Fruit fly (Drosophila melanogaster) whole organism, embryonic: ENCODE results near the gene AP-1sigma.

Experiments used
- Adf1 ChIP-seq: fragments of 200-800 bp; sonication (Bioruptor generic); IDR thresholded peaks from 2 replicates; pipeline ENCODE4 v1.3.6; 2022; ENCODE audit warnings: missing biosample characterization, missing genetic modification characterization
- CG10431 ChIP-seq: fragments of 200-800 bp; sonication (Bioruptor generic); optimal IDR thresholded peaks from 3 replicates; lab custom pipeline; 2018; ENCODE audit warnings: missing biosample characterization, mild to moderate bottlenecking, missing genetic modification characterization
- CG12236 ChIP-seq: fragments of 200-800 bp; sonication (Bioruptor generic); optimal IDR thresholded peaks from 2 replicates; lab custom pipeline; 2016; ENCODE audit warnings: missing biosample characterization, missing genetic modification characterization
- CG1233 ChIP-seq: fragments of 200-800 bp; sonication (Bioruptor generic); optimal IDR thresholded peaks from 4 replicates; lab custom pipeline; 2018; ENCODE audit warnings: missing biosample characterization, mild to moderate bottlenecking, missing genetic modification characterization
- CG13624 ChIP-seq: fragments of 200-800 bp; sonication (Bioruptor generic); optimal IDR thresholded peaks from 2 replicates; lab custom pipeline; 2016; ENCODE audit warnings: missing biosample characterization, missing genetic modification characterization
- CG16813 ChIP-seq: fragments of 200-800 bp; sonication (Bioruptor generic); IDR thresholded peaks from 3 replicates; pipeline ENCODE4 v1.3.6; 2022; ENCODE audit warnings: missing biosample characterization, missing genetic modification characterization; ENCODE audit not compliant: partially characterized antibody
- CG17328 ChIP-seq: fragments of 200-800 bp; sonication (Bioruptor generic); IDR thresholded peaks from 2 replicates; pipeline ENCODE4 v1.3.6; 2022; ENCODE audit warnings: missing biosample characterization, missing genetic modification characterization
- CG17912 ChIP-seq: fragments of 200-800 bp; sonication (Bioruptor generic); optimal IDR thresholded peaks from 2 replicates; lab custom pipeline; 2018; ENCODE audit warnings: missing biosample characterization, mild to moderate bottlenecking, missing genetic modification characterization
- CG18262 ChIP-seq: fragments of 200-800 bp; optimal IDR thresholded peaks from 3 replicates; lab custom pipeline; 2019; ENCODE audit warnings: missing biosample characterization, mild to moderate bottlenecking, missing genetic modification characterization, moderate library complexity
- CG2712 ChIP-seq: fragments of 200-800 bp; optimal IDR thresholded peaks from 3 replicates; lab custom pipeline; 2019; ENCODE audit warnings: missing biosample characterization, mild to moderate bottlenecking, missing genetic modification characterization, moderate library complexity
- CG2875 ChIP-seq: fragments of 200-800 bp; sonication (Bioruptor generic); optimal IDR thresholded peaks from 2 replicates; lab custom pipeline; 2017; ENCODE audit warnings: missing biosample characterization, mild to moderate bottlenecking, missing genetic modification characterization, missing genetic modification reagents
- CG33213 ChIP-seq: fragments of 200-800 bp; sonication (Bioruptor generic); optimal IDR thresholded peaks from 3 replicates; lab custom pipeline; 2016; ENCODE audit warnings: missing biosample characterization, missing genetic modification characterization
- CG33557 ChIP-seq: fragments of 200-800 bp; sonication (Bioruptor generic); optimal IDR thresholded peaks from 2 replicates; lab custom pipeline; 2019; ENCODE audit warnings: missing biosample characterization, mild to moderate bottlenecking, missing genetic modification characterization, moderate library complexity
- CG3995 ChIP-seq: fragments of 200-800 bp; sonication (Bioruptor generic); optimal IDR thresholded peaks from 3 replicates; lab custom pipeline; 2016; ENCODE audit warnings: missing biosample characterization, missing genetic modification characterization
- CG5180 ChIP-seq: fragments of 200-800 bp; sonication (Bioruptor generic); optimal IDR thresholded peaks from 3 replicates; lab custom pipeline; 2017; ENCODE audit warnings: missing biosample characterization, missing genetic modification characterization, mild to moderate bottlenecking, moderate library complexity, missing genetic modification reagents
- CG8944 ChIP-seq: fragments of 200-800 bp; sonication (Bioruptor generic); optimal IDR thresholded peaks from 3 replicates; lab custom pipeline; 2016; ENCODE audit warnings: missing biosample characterization, missing genetic modification characterization
- CG9797 ChIP-seq: fragments of 200-800 bp; sonication (Bioruptor generic); optimal IDR thresholded peaks from 3 replicates; lab custom pipeline; 2018; ENCODE audit warnings: missing biosample characterization, mild to moderate bottlenecking, missing genetic modification characterization
- CG9932 ChIP-seq: fragments of 200-800 bp; sonication (Bioruptor generic); IDR thresholded peaks from 2 replicates; pipeline ENCODE4 v1.3.6; 2022; ENCODE audit warnings: missing biosample characterization, missing genetic modification characterization
- CHES-1-like ChIP-seq: fragments of 200-800 bp; sonication (Bioruptor generic); optimal IDR thresholded peaks from 2 replicates; lab custom pipeline; 2016; ENCODE audit warnings: missing biosample characterization, missing genetic modification characterization
- Dbx ChIP-seq: fragments of 200-800 bp; sonication (Bioruptor generic); IDR thresholded peaks from 3 replicates; pipeline ENCODE4 v1.3.6; 2022; ENCODE audit warnings: missing biosample characterization, missing genetic modification characterization
- HLH4C ChIP-seq: fragments of 200-800 bp; sonication (Bioruptor generic); IDR thresholded peaks from 3 replicates; pipeline ENCODE4 v1.3.6; 2022; ENCODE audit warnings: missing biosample characterization, missing genetic modification characterization; ENCODE audit not compliant: partially characterized antibody
- Hand ChIP-seq: fragments of 200-800 bp; sonication (Bioruptor generic); optimal IDR thresholded peaks from 2 replicates; lab custom pipeline; 2017; ENCODE audit warnings: mild to moderate bottlenecking, missing biosample characterization, missing genetic modification reagents, missing genetic modification characterization
- Lim3 ChIP-seq: fragments of 200-800 bp; sonication (Bioruptor generic); IDR thresholded peaks from 2 replicates; pipeline ENCODE4 v1.3.6; 2022; ENCODE audit warnings: missing biosample characterization, missing genetic modification characterization
- MESR4 ChIP-seq: fragments of 200-800 bp; sonication (Bioruptor generic); optimal IDR thresholded peaks from 2 replicates; lab custom pipeline; 2018; ENCODE audit warnings: missing biosample characterization, mild to moderate bottlenecking, missing genetic modification characterization, moderate library complexity
- Nf-YC ChIP-seq: fragments of 200-800 bp; optimal IDR thresholded peaks from 3 replicates; lab custom pipeline; 2019; ENCODE audit warnings: missing biosample characterization, mild to moderate bottlenecking, missing genetic modification characterization, moderate library complexity
- Opbp ChIP-seq: fragments of 200-800 bp; sonication (Bioruptor generic); IDR thresholded peaks from 3 replicates; pipeline ENCODE4 v1.3.6; 2022; ENCODE audit warnings: missing biosample characterization, missing genetic modification characterization; ENCODE audit not compliant: partially characterized antibody
- Ptx1 ChIP-seq: fragments of 200-800 bp; sonication (Bioruptor generic); IDR thresholded peaks from 2 replicates; pipeline ENCODE4 v1.3.6; 2022; ENCODE audit warnings: missing biosample characterization, missing genetic modification characterization
- Sin3A ChIP-seq: fragments of >200 bp; optimal IDR thresholded peaks from 2 replicates; lab custom pipeline; 2018
- Sox100B ChIP-seq: fragments of 200-800 bp; sonication (Bioruptor generic); optimal IDR thresholded peaks from 3 replicates; lab custom pipeline; 2018; ENCODE audit warnings: missing biosample characterization, mild to moderate bottlenecking, missing genetic modification characterization
- Stat92E ChIP-seq, 3 experiments: fragments of >200 bp in 2 of 3; fragments of 200-800 bp in 1 of 3; sonication (Bioruptor generic) in 1 of 3; optimal IDR thresholded peaks; 2 replicates each; lab custom pipeline; 2017 to 2019; ENCODE audit warnings: missing biosample characterization in 3 of 3, missing genetic modification characterization in 3 of 3, mild to moderate bottlenecking in 1 of 3, moderate library complexity in 1 of 3
- az2 ChIP-seq: fragments of 200-800 bp; sonication (Bioruptor generic); optimal IDR thresholded peaks from 3 replicates; lab custom pipeline; 2016; ENCODE audit warnings: missing biosample characterization, missing genetic modification characterization
- bbx ChIP-seq: fragments of 200-800 bp; sonication (Bioruptor generic); IDR thresholded peaks from 2 replicates; pipeline ENCODE4 v1.3.6; 2022; ENCODE audit warnings: missing biosample characterization, missing genetic modification characterization; ENCODE audit not compliant: partially characterized antibody
- chm ChIP-seq: fragments of 200-800 bp; sonication (Bioruptor generic); IDR thresholded peaks from 2 replicates; pipeline ENCODE4 v1.3.6; 2022; ENCODE audit warnings: missing biosample characterization, missing genetic modification characterization
- dm ChIP-seq: fragments of 200-800 bp; sonication (Bioruptor generic); optimal IDR thresholded peaks from 3 replicates; lab custom pipeline; 2016; ENCODE audit warnings: missing biosample characterization, missing genetic modification characterization
- fd3F ChIP-seq: fragments of 200-800 bp; sonication (Bioruptor generic); optimal IDR thresholded peaks from 2 replicates; lab custom pipeline; 2018; ENCODE audit warnings: missing biosample characterization, mild to moderate bottlenecking, missing genetic modification characterization, moderate library complexity
- fru ChIP-seq: fragments of >200 bp; optimal IDR thresholded peaks from 2 replicates; lab custom pipeline; 2017
- gem ChIP-seq: fragments of 200-800 bp; sonication (Bioruptor generic); optimal IDR thresholded peaks from 2 replicates; lab custom pipeline; 2019; ENCODE audit warnings: missing biosample characterization, mild to moderate bottlenecking, missing genetic modification characterization, moderate library complexity
- grau ChIP-seq: fragments of 200-800 bp; optimal IDR thresholded peaks from 3 replicates; lab custom pipeline; 2019; ENCODE audit warnings: missing biosample characterization, mild to moderate bottlenecking, missing genetic modification characterization, moderate library complexity
- her ChIP-seq: fragments of 200-800 bp; sonication (Bioruptor generic); optimal IDR thresholded peaks from 2 replicates; lab custom pipeline; 2016; ENCODE audit warnings: missing biosample characterization, missing genetic modification characterization
- maf-S ChIP-seq: fragments of 200-800 bp; sonication (Bioruptor generic); optimal IDR thresholded peaks from 2 replicates; lab custom pipeline; 2016; ENCODE audit warnings: missing biosample characterization, missing genetic modification characterization
- mirr ChIP-seq: fragments of 200-800 bp; sonication (Bioruptor generic); optimal IDR thresholded peaks from 3 replicates; lab custom pipeline; 2018; ENCODE audit warnings: missing biosample characterization, mild to moderate bottlenecking, missing genetic modification characterization
- nau ChIP-seq: fragments of 200-800 bp; sonication (Bioruptor generic); optimal IDR thresholded peaks from 3 replicates; lab custom pipeline; 2017; ENCODE audit warnings: missing biosample characterization, mild to moderate bottlenecking, missing genetic modification characterization, missing genetic modification reagents
- nerfin-1 ChIP-seq: fragments of 200-800 bp; sonication (Bioruptor generic); optimal IDR thresholded peaks from 3 replicates; lab custom pipeline; 2019; ENCODE audit warnings: missing biosample characterization, mild to moderate bottlenecking, missing genetic modification characterization, moderate library complexity
- nerfin-2 ChIP-seq: fragments of 200-800 bp; sonication (Bioruptor generic); IDR thresholded peaks from 2 replicates; pipeline ENCODE4 v1.3.6; 2022; ENCODE audit warnings: missing biosample characterization, missing genetic modification characterization; ENCODE audit not compliant: partially characterized antibody
- ro ChIP-seq: fragments of 200-800 bp; sonication (Bioruptor generic); IDR thresholded peaks from 2 replicates; pipeline ENCODE4 v1.3.6; 2022; ENCODE audit warnings: missing biosample characterization, missing genetic modification characterization
- schlank ChIP-seq: fragments of 200-800 bp; sonication (Bioruptor generic); optimal IDR thresholded peaks from 2 replicates; lab custom pipeline; 2018; ENCODE audit warnings: missing biosample characterization, mild to moderate bottlenecking, missing genetic modification characterization
- unpg ChIP-seq: fragments of 200-800 bp; sonication (Bioruptor generic); optimal IDR thresholded peaks from 3 replicates; lab custom pipeline; 2018; ENCODE audit warnings: missing biosample characterization, mild to moderate bottlenecking, missing genetic modification characterization, moderate library complexity
- vnd ChIP-seq: fragments of 200-800 bp; sonication (Bioruptor generic); IDR thresholded peaks from 3 replicates; pipeline ENCODE4 v1.3.6; 2022; ENCODE audit warnings: missing biosample characterization, missing genetic modification characterization; ENCODE audit not compliant: partially characterized antibody
- zen ChIP-seq: fragments of 200-800 bp; sonication (Bioruptor generic); optimal IDR thresholded peaks from 3 replicates; lab custom pipeline; 2018; ENCODE audit warnings: missing biosample characterization, mild to moderate bottlenecking, missing genetic modification characterization, moderate library complexity

The AP-1sigma gene

dm6 chr3R:23922502-23923350, 35.7 kb upstream of the AP-1sigma start, which contains the start of the genes sba and CG31141:
sba (minus strand) TSS chr3R:23922973.
CG31141 (plus strand) TSS chr3R:23923300.
- TF ChIP-seq gem (tag; lab: Kevin White, UChicago) (no peak), dm (GFP tag; lab: Kevin White, UChicago) (peak; percentile 5), HLH4C (peak; percentile 84), CG1233 (GFP tag; lab: Kevin White, UChicago) (no peak), Adf1 (GFP tag; lab: Robert Waterston, UW) (no peak), CG8944 (GFP tag; lab: Kevin White, UChicago) (no peak), CHES-1-like (GFP tag; lab: Kevin White, UChicago) (peak; percentile 13), CG9797 (GFP tag; lab: Kevin White, UChicago) (peak; percentile 76), CG2875 (GFP tag; lab: Kevin White, UChicago) (no peak), CG17328 (GFP tag; lab: Robert Waterston, UW) (no peak), CG3995 (peak; percentile 17), Opbp (peak; percentile 88), nerfin-1 (peak; percentile 90), Dbx (GFP tag; lab: Robert Waterston, UW) (no peak), CG12236 (GFP tag; lab: Kevin White, UChicago) (no peak), Stat92E (GFP tag; optimal IDR thresholded peaks at IDR 0.05; lab: Kevin White, UChicago) (no peak), Lim3 (GFP tag; lab: Robert Waterston, UW) (no peak), maf-S (GFP tag; lab: Kevin White, UChicago) (no peak), CG5180 (no peak), CG18262 (peak; percentile 6), az2 (GFP tag; lab: Kevin White, UChicago) (no peak), nerfin-2 (peak; percentile 88), zen (peak; percentile 56), CG33213 (GFP tag; lab: Kevin White, UChicago) (peak; percentile 24), mirr (GFP tag; lab: Kevin White, UChicago) (peak; percentile 42), fru (lab: Kevin White, UChicago) (no peak), Hand (GFP tag; lab: Kevin White, UChicago) (peak; percentile 6), CG16813 (GFP tag; lab: Robert Waterston, UW) (peak; percentile 87), her (GFP tag; lab: Kevin White, UChicago) (peak; percentile 31), CG17912 (GFP tag; lab: Kevin White, UChicago) (peak; percentile 46), CG10431 (GFP tag; lab: Kevin White, UChicago) (peak; percentile 3), grau (tag; lab: Kevin White, UChicago) (peak; percentile 21), CG2712 (peak; percentile 0), bbx (GFP tag; lab: Robert Waterston, UW) (peak; percentile 94), nau (no peak), Sox100B (GFP tag; lab: Kevin White, UChicago) (no peak), Nf-YC (tag; lab: Kevin White, UChicago) (peak; percentile 2), chm (GFP tag; lab: Robert Waterston, UW) (no peak; the same call in 1 of the 2 replicates), vnd (GFP tag; lab: Robert Waterston, UW) (peak; percentile 80), ro (no peak), unpg (GFP tag; lab: Kevin White, UChicago) (peak; percentile 10), CG13624 (GFP tag; lab: Kevin White, UChicago) (peak; percentile 29), CG9932 (no peak), schlank (tag; lab: Kevin White, UChicago) (peak; percentile 2), MESR4 (GFP tag; lab: Kevin White, UChicago) (peak; percentile 71), Ptx1 (GFP tag; lab: Robert Waterston, UW) (no peak), fd3F (GFP tag; lab: Kevin White, UChicago) (no peak), CG33557 (no peak), Sin3A (lab: Kevin White, UChicago) (peak; percentile 66)
